Worm (Caenorhabditis elegans): ENCODE measurements around the gene nhr-107.

- TF ChIP-seq K12H6.12 (tag; optimal IDR thresholded peaks at IDR 0.05), result no peak
- TF ChIP-seq snpc-3.4 (tag; optimal IDR thresholded peaks at IDR 0.05), result no peak
- TF ChIP-seq nhr-90 (tag; optimal IDR thresholded peaks at IDR 0.05), result no peak
- TF ChIP-seq ets-4 (GFP tag; optimal IDR thresholded peaks at IDR 0.05), result no peak
- no peak for TF ChIP-seq snpc-4 (GFP tag; optimal IDR thresholded peaks at IDR 0.05)
- TF ChIP-seq snpc-4 (tag; optimal IDR thresholded peaks at IDR 0.05), result no peak
- TF ChIP-seq ama-1 (optimal IDR thresholded peaks at IDR 0.05), result no peak
- TF ChIP-seq ama-1 (GFP tag; optimal IDR thresholded peaks at IDR 0.05), result no peak
Measured at ce11 chrV:7000734-7001133, 3.8 kb upstream of the nhr-107 start.
